Worm (Caenorhabditis elegans) whole organism, early embryonic: ENCODE results near the gene grk-2.

Experiments
- B0310.2 ChIP-seq: sonication (generic microtip); optimal IDR thresholded peaks from 2 replicates; lab custom pipeline; 2016; ENCODE audit warnings: mild to moderate bottlenecking, missing genetic modification characterization, missing compliant biosample characterization
- F13C5.2 ChIP-seq: sonication (generic microtip); optimal IDR thresholded peaks from 2 replicates; lab custom pipeline; 2017; ENCODE audit warnings: mild to moderate bottlenecking, missing genetic modification characterization, inconsistent platforms, missing compliant biosample characterization
- aly-1 ChIP-seq: sonication (generic microtip); optimal IDR thresholded peaks from 2 replicates; lab custom pipeline; 2016; ENCODE audit warnings: missing genetic modification characterization, missing compliant biosample characterization
- ama-1 ChIP-seq: fragments of 150-350 bp; optimal IDR thresholded peaks from 2 replicates; lab custom pipeline; 2014
- ceh-13 ChIP-seq: fragments of 200-800 bp; sonication (Bioruptor generic); optimal IDR thresholded peaks from 2 replicates; lab custom pipeline; 2018; ENCODE audit warnings: mild to moderate bottlenecking, missing genetic modification characterization, missing compliant biosample characterization
- ceh-36 ChIP-seq: sonication (generic microtip); optimal IDR thresholded peaks from 2 replicates; lab custom pipeline; 2016; ENCODE audit warnings: missing genetic modification characterization, inconsistent platforms, missing compliant biosample characterization
- ets-7 ChIP-seq: sonication (generic microtip); optimal IDR thresholded peaks from 2 replicates; lab custom pipeline; 2016; ENCODE audit warnings: missing genotype, missing genetic modification characterization, missing compliant biosample characterization
- flt-1 ChIP-seq: fragments of 200-800 bp; sonication (Bioruptor generic); IDR thresholded peaks from 2 replicates; pipeline ENCODE4 v1.3.6; 2022; ENCODE audit warnings: missing genetic modification characterization, missing compliant biosample characterization
- hmbx-1 ChIP-seq: sonication (generic microtip); optimal IDR thresholded peaks from 2 replicates; lab custom pipeline; 2016; ENCODE audit warnings: mild to moderate bottlenecking, missing genetic modification characterization, missing compliant biosample characterization
- hmg-4 ChIP-seq: fragments of 200-800 bp; sonication (Bioruptor generic); optimal IDR thresholded peaks from 2 replicates; lab custom pipeline; 2018; ENCODE audit warnings: mild to moderate bottlenecking, missing genetic modification characterization, missing compliant biosample characterization
- hnd-1 ChIP-seq: sonication (generic microtip); optimal IDR thresholded peaks from 2 replicates; lab custom pipeline; 2016; ENCODE audit warnings: missing genetic modification characterization, missing compliant biosample characterization
- pes-1 ChIP-seq: fragments of 200-800 bp; sonication (Bioruptor generic); IDR thresholded peaks from 2 replicates; pipeline ENCODE4 v1.3.6; 2022; ENCODE audit warnings: missing genetic modification reagents, missing genetic modification characterization, missing compliant biosample characterization
- scrt-1 ChIP-seq: fragments of 200-800 bp; sonication (Bioruptor generic); IDR thresholded peaks from 2 replicates; pipeline ENCODE4 v1.3.6; 2022; ENCODE audit warnings: missing genetic modification characterization, missing compliant biosample characterization
- sea-1 ChIP-seq: fragments of 200-800 bp; sonication (Bioruptor generic); conservative IDR thresholded peaks from 2 replicates; pipeline ENCODE4 v1.3.6; 2022; ENCODE audit warnings: missing genetic modification characterization, missing compliant biosample characterization
- tbx-11 ChIP-seq: fragments of 200-800 bp; sonication (Bioruptor generic); IDR thresholded peaks from 2 replicates; pipeline ENCODE4 v1.3.6; 2022; ENCODE audit warnings: missing genetic modification characterization, missing compliant biosample characterization
- tbx-37 ChIP-seq: fragments of 200-800 bp; sonication (Bioruptor generic); conservative IDR thresholded peaks from 2 replicates; pipeline ENCODE4 v1.3.6; 2022; ENCODE audit warnings: missing genetic modification reagents, missing genetic modification characterization, missing compliant biosample characterization
- tra-4 ChIP-seq: sonication (generic microtip); optimal IDR thresholded peaks from 2 replicates; lab custom pipeline; 2017; ENCODE audit warnings: missing genetic modification characterization, missing compliant biosample characterization

Gene grk-2

ce11 chrIII:675822-676221, at the start of gene grk-2:
TSS of gene grk-2 (plus strand) at chrIII:676122.
- TF ChIP-seq ets-7 (tag; lab: Kevin White, UChicago) (no peak), ama-1 (lab: Kevin White, UChicago) (no peak), hmg-4 (GFP tag; lab: Kevin White, UChicago) (no peak), hmbx-1 (tag; lab: Kevin White, UChicago) (no peak), pes-1 (GFP tag; lab: Robert Waterston, UW) (no peak), ceh-13 (GFP tag; lab: Kevin White, UChicago) (no peak), tbx-11 (GFP tag; lab: Robert Waterston, UW) (no peak), hnd-1 (no peak)

- no peak for TF ChIP-seq hnd-1
Measured at ce11 chrIII:627838-628237, 48.1 kb upstream of the grk-2 start, which contains the start of gene T19C3.5. TSS of gene T19C3.5 (minus strand) at chrIII:627938.

DNA sequence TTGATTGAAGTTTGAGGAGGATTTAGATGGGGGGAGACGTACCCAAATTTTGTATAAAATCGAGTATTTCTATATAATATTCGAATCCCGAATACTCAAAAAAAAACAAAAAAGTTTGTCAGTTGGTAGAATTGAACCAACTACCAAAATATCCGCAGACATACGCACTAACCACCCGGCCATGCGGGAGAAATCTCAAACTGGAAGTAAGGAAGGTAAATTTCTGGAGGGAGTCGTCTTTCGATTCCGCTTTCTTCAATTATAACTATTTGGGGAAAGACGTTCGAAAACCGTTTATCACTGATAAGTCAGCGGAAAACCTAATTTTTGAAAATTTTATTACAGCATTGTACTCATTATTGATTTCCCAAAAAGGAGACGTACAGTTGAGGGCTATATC, 47.0 kb upstream of the grk-2 start:
- TF ChIP-seq scrt-1 (GFP tag; lab: Robert Waterston, UW) (peak; percentile 75), tbx-11 (GFP tag; lab: Robert Waterston, UW) (peak; percentile 46; the same call in 1 of the 2 replicates), pes-1 (GFP tag; lab: Robert Waterston, UW) (peak; percentile 62; the same call in 1 of the 2 replicates), tbx-37 (GFP tag; lab: Robert Waterston, UW) (peak; percentile 47)

DNA sequence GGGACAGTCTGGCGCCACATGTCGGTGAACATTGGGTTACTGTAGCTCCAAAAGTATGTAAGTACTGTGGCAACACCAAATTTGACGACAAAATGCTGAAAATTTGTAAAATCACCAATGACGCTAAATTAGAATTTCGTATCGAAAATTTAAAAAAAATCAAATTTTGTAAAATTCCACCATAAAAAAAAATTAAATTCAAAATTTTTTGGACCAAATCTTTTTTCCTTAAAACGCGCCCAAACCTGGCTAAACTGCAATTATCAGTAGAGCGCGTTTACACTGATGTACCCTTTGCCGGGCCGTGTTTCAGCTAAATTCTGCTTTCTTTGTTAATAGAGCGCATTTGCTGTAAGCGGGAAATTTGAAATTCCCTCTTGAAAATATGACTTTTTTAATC, 44.5 kb upstream of the grk-2 start, which contains the start of gene T19C3.6:
T19C3.6 (minus strand) TSS at position 101 of the 400 bp plus-strand sequence.
- TF ChIP-seq hmg-4 (GFP tag; lab: Kevin White, UChicago) (no peak), ceh-36 (tag; lab: Kevin White, UChicago) (no peak), scrt-1 (GFP tag; lab: Robert Waterston, UW) (no peak), ama-1 (lab: Kevin White, UChicago) (no peak), pes-1 (GFP tag; lab: Robert Waterston, UW) (no peak), ets-7 (tag; lab: Kevin White, UChicago) (no peak), tra-4 (tag; lab: Kevin White, UChicago) (no peak), F13C5.2 (tag; lab: Kevin White, UChicago) (no peak), flt-1 (GFP tag; lab: Robert Waterston, UW) (no peak), tbx-11 (GFP tag; lab: Robert Waterston, UW) (no peak), hmbx-1 (tag; lab: Kevin White, UChicago) (no peak)

DNA sequence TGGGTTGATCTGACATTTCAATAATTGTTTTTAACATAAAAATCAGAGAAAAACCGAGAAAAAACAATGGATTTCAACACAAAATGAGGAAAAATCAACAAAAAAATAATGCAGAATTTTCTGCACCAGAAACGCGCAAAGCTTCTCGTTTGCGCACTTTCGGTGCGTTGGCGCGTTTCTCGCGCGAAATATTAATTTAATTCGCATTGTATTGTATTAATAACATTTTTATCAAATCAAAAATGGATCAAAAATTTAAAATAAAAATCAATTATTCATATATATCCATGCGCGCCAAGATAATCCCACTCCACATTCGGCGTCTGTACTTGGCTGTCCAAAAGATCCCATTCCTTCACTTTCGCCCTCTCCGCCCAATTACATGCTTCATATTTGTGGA, 41.3 kb upstream of the grk-2 start, which contains the start of gene fem-2:
fem-2 (minus strand) TSS at position 9 of the 400 bp plus-strand sequence.
- TF ChIP-seq ceh-36 (tag; lab: Kevin White, UChicago): no peak
- peak; percentile 12 for TF ChIP-seq F13C5.2 (tag; lab: Kevin White, UChicago)
- TF ChIP-seq ets-7 (tag; lab: Kevin White, UChicago): no peak

ce11 chrIII:636067-636466, 39.9 kb upstream of the grk-2 start, which contains the start of gene T19C3.7:
TSS of gene T19C3.7 (minus strand) at chrIII:636167.
- TF ChIP-seq ama-1 (lab: Kevin White, UChicago): no peak
- no peak for TF ChIP-seq tbx-11 (GFP tag; lab: Robert Waterston, UW)
- no peak for TF ChIP-seq ets-7 (tag; lab: Kevin White, UChicago)
- TF ChIP-seq pes-1 (GFP tag; lab: Robert Waterston, UW): no peak
- no peak for TF ChIP-seq scrt-1 (GFP tag; lab: Robert Waterston, UW)
- TF ChIP-seq flt-1 (GFP tag; lab: Robert Waterston, UW): no peak
- TF ChIP-seq tra-4 (tag; lab: Kevin White, UChicago): no peak
- TF ChIP-seq ceh-36 (tag; lab: Kevin White, UChicago): no peak
- no peak for TF ChIP-seq ceh-13 (GFP tag; lab: Kevin White, UChicago)
- no peak for TF ChIP-seq hmg-4 (GFP tag; lab: Kevin White, UChicago)
- no peak for TF ChIP-seq aly-1 (tag; lab: Kevin White, UChicago)
- TF ChIP-seq hmbx-1 (tag; lab: Kevin White, UChicago): no peak
- no peak for TF ChIP-seq hnd-1
- TF ChIP-seq F13C5.2 (tag; lab: Kevin White, UChicago): no peak
- TF ChIP-seq sea-1: no peak
- TF ChIP-seq tbx-37 (GFP tag; lab: Robert Waterston, UW): no peak
- no peak for TF ChIP-seq B0310.2 (tag; lab: Kevin White, UChicago)

ce11 chrIII:638319-638718, 37.6 kb upstream of the grk-2 start, which contains the start of gene sbds-1:
TSS of gene sbds-1 (minus strand) at chrIII:638419.
- no peak for TF ChIP-seq ceh-36 (tag; lab: Kevin White, UChicago)
- TF ChIP-seq ets-7 (tag; lab: Kevin White, UChicago): no peak
- no peak for TF ChIP-seq scrt-1 (GFP tag; lab: Robert Waterston, UW)
- no peak for TF ChIP-seq sea-1
- TF ChIP-seq hnd-1: no peak
- no peak for TF ChIP-seq aly-1 (tag; lab: Kevin White, UChicago)
- no peak for TF ChIP-seq flt-1 (GFP tag; lab: Robert Waterston, UW)
- TF ChIP-seq F13C5.2 (tag; lab: Kevin White, UChicago): no peak
- no peak for TF ChIP-seq B0310.2 (tag; lab: Kevin White, UChicago)
- TF ChIP-seq hmbx-1 (tag; lab: Kevin White, UChicago): no peak
- TF ChIP-seq pes-1 (GFP tag; lab: Robert Waterston, UW): no peak
- no peak for TF ChIP-seq tbx-37 (GFP tag; lab: Robert Waterston, UW)
- TF ChIP-seq tra-4 (tag; lab: Kevin White, UChicago): no peak
- TF ChIP-seq hmg-4 (GFP tag; lab: Kevin White, UChicago): no peak
- TF ChIP-seq ceh-13 (GFP tag; lab: Kevin White, UChicago): no peak
- TF ChIP-seq tbx-11 (GFP tag; lab: Robert Waterston, UW): no peak
- no peak for TF ChIP-seq ama-1 (lab: Kevin White, UChicago)
